Worm (Caenorhabditis elegans): ENCODE measurements around the gene F26G1.15.
A peak's percentile ranks its signal among the peaks of the same experiment; 100 is the strongest.

F26G1.15 gene

DNA sequence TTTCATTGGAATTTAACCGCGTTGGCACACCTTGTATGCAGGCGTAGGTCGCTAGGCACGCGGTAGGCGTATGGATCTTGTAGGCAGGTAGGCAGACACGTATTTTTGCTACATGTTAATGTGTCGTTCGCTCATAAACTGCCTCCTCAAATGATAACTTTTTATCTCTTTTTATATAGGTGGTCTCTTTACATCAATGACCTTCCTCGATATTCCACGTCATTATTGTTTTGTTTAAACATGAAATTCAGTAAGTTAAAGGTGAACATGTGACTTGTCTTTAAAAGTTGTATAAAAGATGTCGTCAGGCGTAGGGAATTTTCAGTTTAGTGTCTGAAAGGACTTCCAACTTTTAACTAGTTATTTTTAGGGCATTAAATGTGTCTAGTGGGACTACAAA, 42.4 kb upstream of the F26G1.15 start:
- no peak for TF ChIP-seq egl-13 (tag; optimal IDR thresholded peaks at IDR 0.05)
- no peak for TF ChIP-seq swsn-7 (tag; optimal IDR thresholded peaks at IDR 0.05)
- TF ChIP-seq skn-1 (tag; optimal IDR thresholded peaks at IDR 0.05) = no peak
- no peak for TF ChIP-seq nhr-28 (tag; optimal IDR thresholded peaks at IDR 0.05)
- no peak for TF ChIP-seq nhr-90 (tag; optimal IDR thresholded peaks at IDR 0.05; ENCODE audit: poor library complexity)
- TF ChIP-seq pax-3 (tag; optimal IDR thresholded peaks at IDR 0.05) = no peak
- no peak for TF ChIP-seq vab-15 (tag; optimal IDR thresholded peaks at IDR 0.05)
- TF ChIP-seq dsc-1 (tag; optimal IDR thresholded peaks at IDR 0.05) = no peak
- no peak for TF ChIP-seq lin-39 (tag; optimal IDR thresholded peaks at IDR 0.05)
- TF ChIP-seq nhr-11 (tag; optimal IDR thresholded peaks at IDR 0.05) = no peak
- peak; percentile 21 for TF ChIP-seq nhr-71 (tag; optimal IDR thresholded peaks at IDR 0.05)
- TF ChIP-seq lin-35 (GFP tag; optimal IDR thresholded peaks at IDR 0.05) = no peak
- TF ChIP-seq Y116A8C.19 (tag; optimal IDR thresholded peaks at IDR 0.05; ENCODE audit: borderline replicate concordance) = no peak
- TF ChIP-seq unc-30 (tag; optimal IDR thresholded peaks at IDR 0.05) = no peak
- peak; percentile 71 for TF ChIP-seq nhr-85 (tag)
- no peak for TF ChIP-seq efl-1 (optimal IDR thresholded peaks at IDR 0.05)
- peak in 1 of 2 experiments; percentile 55 for TF ChIP-seq efl-1 (GFP tag; optimal IDR thresholded peaks at IDR 0.05 in 1 of 2)
- no peak for TF ChIP-seq lsy-2 (tag; optimal IDR thresholded peaks at IDR 0.05)
- TF ChIP-seq tbx-2 (tag; optimal IDR thresholded peaks at IDR 0.05) = no peak
- no peak for TF ChIP-seq ceh-8 (GFP tag; optimal IDR thresholded peaks at IDR 0.05)
- TF ChIP-seq mdl-1 (tag; optimal IDR thresholded peaks at IDR 0.05) = no peak
- no peak for TF ChIP-seq isw-1 (GFP tag; IDR thresholded peaks at IDR 0.05)
- TF ChIP-seq ceh-90 (tag; optimal IDR thresholded peaks at IDR 0.05) = no peak
- TF ChIP-seq sptf-1 (tag; optimal IDR thresholded peaks at IDR 0.05) = no peak
- TF ChIP-seq jun-1 (tag; optimal IDR thresholded peaks at IDR 0.05) = no peak
- TF ChIP-seq mef-2 (tag; optimal IDR thresholded peaks at IDR 0.05) = no peak
- TF ChIP-seq unc-86 (tag; optimal IDR thresholded peaks at IDR 0.05) = no peak
- TF ChIP-seq C34B4.2 (tag; optimal IDR thresholded peaks at IDR 0.05) = no peak
- no peak for TF ChIP-seq lir-3 (tag; optimal IDR thresholded peaks at IDR 0.05; ENCODE audit: poor library complexity)
- TF ChIP-seq blmp-1 (tag; optimal IDR thresholded peaks at IDR 0.05) = no peak
- TF ChIP-seq lin-14 (GFP tag; optimal IDR thresholded peaks at IDR 0.05) = peak; percentile 8
- TF ChIP-seq grh-1 (GFP tag; IDR thresholded peaks at IDR 0.05) = no peak
- TF ChIP-seq dpl-1 (GFP tag; optimal IDR thresholded peaks at IDR 0.05) = no peak
- TF ChIP-seq nhr-12 (tag; optimal IDR thresholded peaks at IDR 0.05) = no peak
- TF ChIP-seq elt-3 (tag; optimal IDR thresholded peaks at IDR 0.05) = peak in 1 of 6 experiments; percentile 51
- TF ChIP-seq nhr-84 (tag; optimal IDR thresholded peaks at IDR 0.05) = no peak

DNA sequence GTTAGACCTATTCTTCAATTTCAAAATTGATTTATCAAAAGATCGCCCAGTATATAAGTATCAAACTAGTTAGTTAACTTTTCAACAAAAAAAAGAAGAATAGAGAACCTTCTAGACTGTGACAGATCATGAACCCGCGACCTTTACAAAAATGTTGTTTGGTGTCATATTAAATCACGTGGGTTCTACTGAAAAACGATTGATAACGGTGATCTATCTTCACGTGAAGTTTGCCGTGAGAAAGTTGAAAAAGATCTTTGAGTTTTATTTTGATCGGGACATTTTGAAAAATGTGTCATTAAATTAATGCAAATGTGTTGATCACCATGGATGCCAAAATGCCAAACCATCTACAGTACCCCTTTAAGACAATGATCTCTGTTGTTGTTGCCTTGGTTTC, 41.7 kb upstream of the F26G1.15 start:
- no peak for TF ChIP-seq grh-1 (GFP tag; IDR thresholded peaks at IDR 0.05)
- no peak for TF ChIP-seq fkh-8 (tag; optimal IDR thresholded peaks at IDR 0.05)
- TF ChIP-seq pax-3 (tag; optimal IDR thresholded peaks at IDR 0.05) = no peak
- no peak for TF ChIP-seq jun-1 (tag; optimal IDR thresholded peaks at IDR 0.05)
- no peak for TF ChIP-seq zag-1 (tag; optimal IDR thresholded peaks at IDR 0.05)
- no peak for TF ChIP-seq Y116A8C.19 (tag; optimal IDR thresholded peaks at IDR 0.05; ENCODE audit: borderline replicate concordance)
- TF ChIP-seq lsy-2 (tag; optimal IDR thresholded peaks at IDR 0.05) = no peak
- no peak for TF ChIP-seq elt-2 (tag; optimal IDR thresholded peaks at IDR 0.05)
- TF ChIP-seq unc-30 (tag; optimal IDR thresholded peaks at IDR 0.05) = no peak
- no peak for TF ChIP-seq fos-1 (tag; optimal IDR thresholded peaks at IDR 0.05)
- TF ChIP-seq nhr-237 (tag; optimal IDR thresholded peaks at IDR 0.05) = no peak
- TF ChIP-seq unc-86 (tag; optimal IDR thresholded peaks at IDR 0.05) = no peak
- no peak for TF ChIP-seq ceh-63 (GFP tag; optimal IDR thresholded peaks at IDR 0.05)
- peak; percentile 87 for TF ChIP-seq nhr-85 (tag)
- TF ChIP-seq lin-14 (GFP tag; optimal IDR thresholded peaks at IDR 0.05) = peak; percentile 5
- TF ChIP-seq nhr-12 (tag; optimal IDR thresholded peaks at IDR 0.05) = no peak
- TF ChIP-seq zip-4 (GFP tag; optimal IDR thresholded peaks at IDR 0.05) = no peak
- TF ChIP-seq nhr-71 (tag; optimal IDR thresholded peaks at IDR 0.05) = peak; percentile 56
- TF ChIP-seq dpl-1 (GFP tag; optimal IDR thresholded peaks at IDR 0.05) = no peak
- TF ChIP-seq aly-2 (tag; optimal IDR thresholded peaks at IDR 0.05) = no peak
- no peak for TF ChIP-seq lir-3 (tag; optimal IDR thresholded peaks at IDR 0.05; ENCODE audit: poor library complexity)
- TF ChIP-seq sup-37 (GFP tag; optimal IDR thresholded peaks at IDR 0.05) = no peak
- no peak for TF ChIP-seq skn-1 (tag; optimal IDR thresholded peaks at IDR 0.05)
- TF ChIP-seq sox-4 (tag; optimal IDR thresholded peaks at IDR 0.05) = no peak
- no peak for TF ChIP-seq egl-13 (tag; optimal IDR thresholded peaks at IDR 0.05)
- TF ChIP-seq ztf-11 (tag; optimal IDR thresholded peaks at IDR 0.05) = no peak
- no peak for TF ChIP-seq vab-15 (tag; optimal IDR thresholded peaks at IDR 0.05)
- TF ChIP-seq snu-23 (GFP tag; optimal IDR thresholded peaks at IDR 0.05) = peak; percentile 6
- no peak for TF ChIP-seq fkh-4 (tag; optimal IDR thresholded peaks at IDR 0.05; ENCODE audit: borderline replicate concordance)
- TF ChIP-seq nhr-77 (tag; optimal IDR thresholded peaks at IDR 0.05) = no peak
- TF ChIP-seq isw-1 (GFP tag; IDR thresholded peaks at IDR 0.05) = no peak
- no peak for TF ChIP-seq C04F5.9 (tag; optimal IDR thresholded peaks at IDR 0.05)

All from whole organism, L1 larva.